Worm (Caenorhabditis elegans) whole organism, young adult: ENCODE results near the gene Y57G11C.1144.

Experiments used
- B0019.2 ChIP-seq: fragments of 200-800 bp; sonication (Bioruptor generic); conservative IDR thresholded peaks from 2 replicates; pipeline ENCODE4 v1.3.6; 2022; ENCODE audit warnings: missing genetic modification reagents, missing genetic modification characterization, missing compliant biosample characterization
- B0035.1 ChIP-seq: sonication (generic microtip); optimal IDR thresholded peaks from 2 replicates; lab custom pipeline; 2016; ENCODE audit warnings: missing genetic modification characterization, mild to moderate bottlenecking, missing compliant biosample characterization, missing genotype, missing genetic modification reagents
- B0261.1 ChIP-seq: sonication (generic microtip); optimal IDR thresholded peaks from 2 replicates; lab custom pipeline; 2016; ENCODE audit warnings: mild to moderate bottlenecking, missing genetic modification characterization, moderate library complexity, missing compliant biosample characterization
- D2030.7 ChIP-seq: fragments of 200-800 bp; sonication (Bioruptor generic); IDR thresholded peaks from 2 replicates; pipeline ENCODE4 v1.3.6; 2022; ENCODE audit warnings: missing genetic modification reagents, missing genetic modification characterization, missing compliant biosample characterization
- F49E8.2 ChIP-seq: sonication (generic microtip); optimal IDR thresholded peaks from 3 replicates; lab custom pipeline; 2017; ENCODE audit warnings: missing genetic modification characterization, mild to moderate bottlenecking, missing compliant biosample characterization, antibody characterized with exemption, moderate library complexity; ENCODE audit not compliant: insufficient read depth
- F57C9.4 ChIP-seq: sonication (generic microtip); optimal IDR thresholded peaks from 2 replicates; lab custom pipeline; 2017; ENCODE audit warnings: mild to moderate bottlenecking, missing genetic modification characterization, missing compliant biosample characterization
- T07F8.4 ChIP-seq: sonication (generic microtip); optimal IDR thresholded peaks from 2 replicates; lab custom pipeline; 2016; ENCODE audit warnings: mild to moderate bottlenecking, missing genetic modification characterization, moderate library complexity, missing compliant biosample characterization
- Y53F4B.3 ChIP-seq: fragments of 200-800 bp; sonication (Bioruptor generic); IDR thresholded peaks from 2 replicates; pipeline ENCODE4 v1.3.6; 2022; ENCODE audit warnings: missing genetic modification reagents, missing genetic modification characterization, missing compliant biosample characterization
- Y95B8A.8 ChIP-seq: fragments of 200-800 bp; sonication (Bioruptor generic); IDR thresholded peaks from 2 replicates; pipeline ENCODE4 v1.3.6; 2022; ENCODE audit warnings: missing genetic modification reagents, missing genetic modification characterization, missing compliant biosample characterization
- ZK185.1 ChIP-seq: sonication (generic microtip); optimal IDR thresholded peaks from 2 replicates; lab custom pipeline; 2016; ENCODE audit warnings: mild to moderate bottlenecking, missing genetic modification characterization, missing compliant biosample characterization; ENCODE audit not compliant: poor library complexity, severe bottlenecking
- ama-1 ChIP-seq, 3 experiments: fragments of 150-350 bp in 1 of 3; sonication (generic microtip) in 2 of 3; optimal IDR thresholded peaks; 2 replicates each; lab custom pipeline; 2014 to 2018; ENCODE audit warnings: missing biosample characterization in 2 of 3, missing genetic modification characterization in 2 of 3, missing genetic modification reagents in 2 of 3
- atf-7 ChIP-seq: sonication (generic microtip); optimal IDR thresholded peaks from 2 replicates; lab custom pipeline; 2017; ENCODE audit warnings: mild to moderate bottlenecking, missing genetic modification characterization, missing compliant biosample characterization
- bed-2 ChIP-seq: fragments of 200-800 bp; sonication (Bioruptor generic); IDR thresholded peaks from 2 replicates; pipeline ENCODE4 v1.3.6; 2022; ENCODE audit warnings: missing genetic modification reagents, missing genetic modification characterization, missing compliant biosample characterization
- ceh-58 ChIP-seq: fragments of 200-800 bp; sonication (Bioruptor generic); IDR thresholded peaks from 2 replicates; pipeline ENCODE4 v1.3.6; 2022; ENCODE audit warnings: missing genetic modification characterization, missing compliant biosample characterization
- ceh-79 ChIP-seq: sonication (generic microtip); optimal IDR thresholded peaks from 2 replicates; lab custom pipeline; 2017; ENCODE audit warnings: mild to moderate bottlenecking, missing genetic modification characterization, missing compliant biosample characterization
- die-1 ChIP-seq: sonication (generic microtip); optimal IDR thresholded peaks from 2 replicates; lab custom pipeline; 2016; ENCODE audit warnings: missing genotype, mild to moderate bottlenecking, missing genetic modification characterization, missing compliant biosample characterization
- dox-1 ChIP-seq: fragments of 200-800 bp; sonication (Bioruptor generic); IDR thresholded peaks from 2 replicates; pipeline ENCODE4 v1.3.6; 2022; ENCODE audit warnings: missing genetic modification reagents, missing genetic modification characterization, missing compliant biosample characterization
- egl-44 ChIP-seq: fragments of 200-800 bp; sonication (Bioruptor generic); IDR thresholded peaks from 2 replicates; pipeline ENCODE4 v1.3.6; 2022; ENCODE audit warnings: missing genetic modification reagents, missing genetic modification characterization, missing compliant biosample characterization
- egrh-3 ChIP-seq: fragments of 200-800 bp; sonication (Bioruptor generic); IDR thresholded peaks from 2 replicates; pipeline ENCODE4 v1.3.6; 2022; ENCODE audit warnings: missing genetic modification reagents, missing genetic modification characterization, missing compliant biosample characterization
- gei-17 ChIP-seq: fragments of 200-800 bp; sonication (Bioruptor generic); optimal IDR thresholded peaks from 2 replicates; lab custom pipeline; 2018; ENCODE audit warnings: mild to moderate bottlenecking, missing genetic modification characterization, missing compliant biosample characterization
- him-1 ChIP-seq: sonication (generic microtip); optimal IDR thresholded peaks from 2 replicates; lab custom pipeline; 2016; ENCODE audit warnings: missing genotype, missing genetic modification reagents, missing genetic modification characterization, missing compliant biosample characterization
- hlh-26 ChIP-seq: fragments of 200-800 bp; sonication (Bioruptor generic); conservative IDR thresholded peaks from 2 replicates; pipeline ENCODE4 v1.3.6; 2022; ENCODE audit warnings: missing genetic modification reagents, missing genetic modification characterization, missing compliant biosample characterization
- hmg-1.2 ChIP-seq: fragments of 200-800 bp; sonication (Bioruptor generic); IDR thresholded peaks from 2 replicates; pipeline ENCODE4 v1.3.6; 2022; ENCODE audit warnings: missing genetic modification reagents, missing genetic modification characterization, missing compliant biosample characterization
- let-526 ChIP-seq: fragments of 200-800 bp; sonication (Bioruptor generic); IDR thresholded peaks from 2 replicates; pipeline ENCODE4 v1.3.6; 2022; ENCODE audit warnings: missing genetic modification reagents, missing genetic modification characterization, missing compliant biosample characterization
- lin-26 ChIP-seq: fragments of 200-800 bp; sonication (Bioruptor generic); IDR thresholded peaks from 2 replicates; pipeline ENCODE4 v1.3.6; 2022; ENCODE audit warnings: missing genetic modification reagents, missing genetic modification characterization, missing compliant biosample characterization
- lsl-1 ChIP-seq: fragments of 200-800 bp; sonication (Bioruptor generic); optimal IDR thresholded peaks from 2 replicates; lab custom pipeline; 2018; ENCODE audit warnings: mild to moderate bottlenecking, missing genetic modification characterization, moderate library complexity, missing compliant biosample characterization
- madf-6 ChIP-seq: fragments of 200-800 bp; sonication (Bioruptor generic); IDR thresholded peaks from 2 replicates; pipeline ENCODE4 v1.3.6; 2022; ENCODE audit warnings: missing genetic modification reagents, missing genetic modification characterization, missing compliant biosample characterization
- mxl-1 ChIP-seq: sonication (generic microtip); optimal IDR thresholded peaks from 2 replicates; lab custom pipeline; 2016; ENCODE audit warnings: missing genetic modification characterization, missing compliant biosample characterization
- nfya-1 ChIP-seq: sonication (generic microtip); optimal IDR thresholded peaks from 2 replicates; lab custom pipeline; 2017; ENCODE audit warnings: antibody characterized with exemption, missing compliant biosample characterization, missing genetic modification characterization, borderline replicate concordance; ENCODE audit not compliant: insufficient read depth
- nhr-80 ChIP-seq: sonication (generic microtip); optimal IDR thresholded peaks from 2 replicates; lab custom pipeline; 2016; ENCODE audit warnings: missing genetic modification characterization, missing compliant biosample characterization
- nhr-90 ChIP-seq: sonication (generic microtip); optimal IDR thresholded peaks from 2 replicates; lab custom pipeline; 2016; ENCODE audit warnings: missing genotype, mild to moderate bottlenecking, missing genetic modification characterization, missing compliant biosample characterization
- rec-8 ChIP-seq, 2 experiments: sonication (generic microtip); optimal IDR thresholded peaks; 2 replicates each; lab custom pipeline; 2016; ENCODE audit warnings: mild to moderate bottlenecking in 2 of 2, missing genetic modification characterization in 2 of 2, missing genetic modification reagents in 2 of 2, missing genotype in 2 of 2, missing biosample characterization in 1 of 2, missing compliant biosample characterization in 1 of 2, moderate library complexity in 1 of 2
- rpc-1 ChIP-seq, 2 experiments: fragments of 150-350 bp in 1 of 2; sonication (generic microtip) in 1 of 2; optimal IDR thresholded peaks; 2 replicates each; lab custom pipeline; 2014 to 2018; ENCODE audit warnings: missing biosample characterization in 1 of 2, missing genetic modification characterization in 1 of 2, missing genetic modification reagents in 1 of 2, missing genotype in 1 of 2
- snpc-1.3 ChIP-seq: sonication (generic microtip); optimal IDR thresholded peaks from 2 replicates; lab custom pipeline; 2017; ENCODE audit warnings: missing genetic modification characterization, mild to moderate bottlenecking, missing compliant biosample characterization, antibody characterized with exemption, moderate library complexity, missing genotype, missing genetic modification reagents; ENCODE audit not compliant: insufficient read depth
- snpc-3.4 ChIP-seq: sonication (generic microtip); optimal IDR thresholded peaks from 2 replicates; lab custom pipeline; 2017; ENCODE audit warnings: missing genetic modification characterization, mild to moderate bottlenecking, missing compliant biosample characterization, antibody characterized with exemption, moderate library complexity, missing genotype, missing genetic modification reagents
- sptf-2 ChIP-seq: fragments of 200-800 bp; sonication (Bioruptor generic); optimal IDR thresholded peaks from 2 replicates; lab custom pipeline; 2018; ENCODE audit warnings: mild to moderate bottlenecking, missing genetic modification characterization, missing compliant biosample characterization
- tbx-9 ChIP-seq: sonication (generic microtip); optimal IDR thresholded peaks from 2 replicates; lab custom pipeline; 2016; ENCODE audit warnings: borderline replicate concordance, missing genetic modification characterization, inconsistent platforms, missing compliant biosample characterization
- unc-130 ChIP-seq: sonication (generic microtip); optimal IDR thresholded peaks from 2 replicates; lab custom pipeline; 2016; ENCODE audit warnings: missing genetic modification reagents, missing genetic modification characterization, missing compliant biosample characterization
- xnd-1 ChIP-seq: sonication (generic microtip); optimal IDR thresholded peaks from 2 replicates; lab custom pipeline; 2016; ENCODE audit warnings: missing genotype, missing genetic modification reagents, missing genetic modification characterization, missing compliant biosample characterization
- ztf-22 ChIP-seq: fragments of 200-800 bp; sonication (Bioruptor generic); optimal IDR thresholded peaks from 2 replicates; lab custom pipeline; 2018; ENCODE audit warnings: mild to moderate bottlenecking, missing genetic modification characterization, moderate library complexity, missing compliant biosample characterization
- ztf-25 ChIP-seq: fragments of 200-800 bp; sonication (Bioruptor generic); IDR thresholded peaks from 2 replicates; pipeline ENCODE4 v1.3.6; 2022; ENCODE audit warnings: missing genetic modification reagents, missing genetic modification characterization, missing compliant biosample characterization
- ztf-26 ChIP-seq: sonication (generic microtip); optimal IDR thresholded peaks from 2 replicates; lab custom pipeline; 2017; ENCODE audit warnings: missing genetic modification characterization, missing compliant biosample characterization
- ztf-6 ChIP-seq: fragments of 200-800 bp; sonication (Bioruptor generic); IDR thresholded peaks from 2 replicates; pipeline ENCODE4 v1.3.6; 2022; ENCODE audit warnings: missing genetic modification reagents, missing genetic modification characterization, missing compliant biosample characterization

The Y57G11C.1144 gene

DNA sequence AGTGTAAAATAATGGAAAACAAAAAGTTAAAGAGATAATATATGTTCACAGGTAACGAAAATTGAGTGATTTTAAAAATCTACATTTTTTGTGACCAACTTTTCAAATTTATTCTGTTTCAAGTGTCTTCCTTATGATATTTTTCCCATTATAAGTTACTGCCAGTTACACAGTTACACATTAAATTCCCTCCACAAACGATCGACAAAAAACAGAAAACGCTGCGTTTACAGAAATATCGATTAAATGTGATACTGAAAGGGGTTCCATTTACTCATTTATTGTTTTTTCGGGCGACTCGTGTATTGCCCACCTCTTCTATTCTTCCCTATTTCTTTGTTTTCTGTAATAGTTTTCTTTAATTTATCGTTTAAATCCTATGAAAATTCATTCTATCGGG lies at the start of gene Y57G11C.1144:
TSS of gene Y57G11C.1144 (plus strand) at position 301 of the 400 bp plus-strand sequence.
- TF ChIP-seq dox-1 (GFP tag; lab: Robert Waterston, UW) (no peak), lsl-1 (no peak), bed-2 (GFP tag; lab: Robert Waterston, UW) (no peak), ztf-6 (no peak), hmg-1.2 (GFP tag; lab: Robert Waterston, UW) (no peak), ztf-26 (tag; lab: Kevin White, UChicago) (no peak), ztf-25 (no peak), atf-7 (tag; lab: Kevin White, UChicago) (no peak), T07F8.4 (tag; lab: Kevin White, UChicago) (no peak), F57C9.4 (tag; lab: Kevin White, UChicago) (no peak), nfya-1 (tag; lab: Kevin White, UChicago) (no peak), ceh-58 (GFP tag; lab: Robert Waterston, UW) (no peak), F49E8.2 (tag; lab: Kevin White, UChicago) (no peak)
- TF ChIP-seq, all 124 proteins: peak for 0

DNA sequence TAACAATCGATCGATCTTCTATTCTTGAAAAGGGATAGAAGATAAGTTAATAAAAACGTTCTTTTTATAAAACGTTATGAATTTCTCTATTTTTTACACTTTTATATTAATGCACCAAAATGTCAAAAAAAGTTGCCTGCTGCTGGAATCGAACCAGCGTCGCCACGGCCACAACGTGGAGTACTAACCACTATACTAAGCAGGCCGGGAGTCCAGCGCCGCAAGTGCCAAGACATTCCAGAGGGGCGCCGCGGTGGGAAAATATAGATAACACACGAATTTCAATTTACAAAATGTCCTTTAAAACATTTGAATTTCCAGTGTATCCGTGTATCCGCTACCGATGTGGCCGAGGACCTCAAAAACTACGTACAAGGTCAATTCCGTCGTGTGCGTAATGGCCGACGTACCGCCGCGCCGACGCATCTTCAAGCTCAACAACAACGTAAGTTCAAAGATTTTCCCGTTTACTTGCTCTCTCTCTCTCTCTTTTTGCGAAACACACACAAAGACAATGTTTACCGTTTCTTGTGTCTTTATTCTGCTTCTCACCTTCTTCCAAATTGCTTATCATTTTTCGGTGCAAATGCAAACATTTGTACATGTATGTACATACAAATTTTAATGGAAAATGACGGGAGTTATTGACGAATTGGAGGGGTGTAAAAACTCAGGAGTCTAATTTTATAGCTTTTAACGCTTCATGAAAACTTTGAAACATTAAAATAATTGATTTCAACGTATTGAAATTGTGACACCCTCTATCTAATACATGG lies 48.0 kb upstream of the Y57G11C.1144 start:
- TF ChIP-seq hlh-26 (GFP tag; lab: Robert Waterston, UW), result no peak
- TF ChIP-seq let-526, result no peak
- peak; percentile 81 for TF ChIP-seq B0261.1 (tag; lab: Kevin White, UChicago)
- peak; percentile 11 for TF ChIP-seq nhr-80
- 0 out of 2 replicates have a peak, but pooled peaks have one; percentile 50 for TF ChIP-seq ztf-25
- TF ChIP-seq B0035.1 (tag; lab: Kevin White, UChicago), result no peak
- no peak for TF ChIP-seq Y95B8A.8 (GFP tag; lab: Robert Waterston, UW)
- TF ChIP-seq rpc-1 (optimal IDR thresholded peaks at IDR 0.05; lab: Kevin White, UChicago), result peak; percentile 53
- TF ChIP-seq rpc-1 (tag; optimal IDR thresholded peaks at IDR 0.05; lab: Kevin White, UChicago), result peak; percentile 75
- 0 out of 2 replicates have a peak, but pooled peaks have one; percentile 9 for TF ChIP-seq B0019.2
- TF ChIP-seq mxl-1 (tag; lab: Kevin White, UChicago), result peak; percentile 29
- 0 out of 2 replicates have a peak, but pooled peaks have one; percentile 53 for TF ChIP-seq Y53F4B.3 (GFP tag; lab: Robert Waterston, UW)
- TF ChIP-seq gei-17, result no peak
- peak; percentile 56; the same call in 1 of the 2 replicates for TF ChIP-seq D2030.7 (GFP tag; lab: Robert Waterston, UW)
- no peak for TF ChIP-seq egrh-3 (GFP tag; lab: Robert Waterston, UW)
- peak; percentile 62 for TF ChIP-seq snpc-3.4 (tag; lab: Kevin White, UChicago)
- TF ChIP-seq F57C9.4 (tag; lab: Kevin White, UChicago), result no peak
- TF ChIP-seq atf-7 (tag; lab: Kevin White, UChicago), result no peak
- no peak for TF ChIP-seq ama-1 (optimal IDR thresholded peaks at IDR 0.05; lab: Kevin White, UChicago)
- peak in 1 of 2 experiments; percentile 59 for TF ChIP-seq ama-1 (GFP tag; optimal IDR thresholded peaks at IDR 0.05; lab: Kevin White, UChicago)
- no peak for TF ChIP-seq xnd-1 (tag; lab: Kevin White, UChicago)
- peak; percentile 36 for TF ChIP-seq hmg-1.2 (GFP tag; lab: Robert Waterston, UW)
- peak; percentile 49 for TF ChIP-seq ZK185.1
- TF ChIP-seq ceh-79, result peak; percentile 13
- TF ChIP-seq madf-6 (GFP tag; lab: Robert Waterston, UW), result peak; percentile 44; the same call in 1 of the 2 replicates
- TF ChIP-seq lin-26 (GFP tag; lab: Robert Waterston, UW), result no peak; the same call in 1 of the 2 replicates
- TF ChIP-seq snpc-1.3, result peak; percentile 68
- no peak for TF ChIP-seq tbx-9 (tag; lab: Kevin White, UChicago)
- no peak for TF ChIP-seq F49E8.2 (tag; lab: Kevin White, UChicago)
- TF ChIP-seq ztf-22, result no peak
- TF ChIP-seq die-1, result peak; percentile 30
- no peak for TF ChIP-seq unc-130 (GFP tag; lab: Kevin White, UChicago)
- no peak for TF ChIP-seq sptf-2 (GFP tag; lab: Kevin White, UChicago)
- peak; percentile 60 for TF ChIP-seq him-1 (tag; lab: Kevin White, UChicago)
- peak in 1 of 2 experiments; percentile 4 for TF ChIP-seq rec-8 (tag; optimal IDR thresholded peaks at IDR 0.05; lab: Kevin White, UChicago)
- TF ChIP-seq egl-44 (GFP tag; lab: Robert Waterston, UW), result 0 out of 2 replicates have a peak, but pooled peaks have one; percentile 26
- peak; percentile 38 for TF ChIP-seq nhr-90
